Fruit fly (Drosophila melanogaster): Measurements from ENCODE around the gene muc.

muc gene

DNA sequence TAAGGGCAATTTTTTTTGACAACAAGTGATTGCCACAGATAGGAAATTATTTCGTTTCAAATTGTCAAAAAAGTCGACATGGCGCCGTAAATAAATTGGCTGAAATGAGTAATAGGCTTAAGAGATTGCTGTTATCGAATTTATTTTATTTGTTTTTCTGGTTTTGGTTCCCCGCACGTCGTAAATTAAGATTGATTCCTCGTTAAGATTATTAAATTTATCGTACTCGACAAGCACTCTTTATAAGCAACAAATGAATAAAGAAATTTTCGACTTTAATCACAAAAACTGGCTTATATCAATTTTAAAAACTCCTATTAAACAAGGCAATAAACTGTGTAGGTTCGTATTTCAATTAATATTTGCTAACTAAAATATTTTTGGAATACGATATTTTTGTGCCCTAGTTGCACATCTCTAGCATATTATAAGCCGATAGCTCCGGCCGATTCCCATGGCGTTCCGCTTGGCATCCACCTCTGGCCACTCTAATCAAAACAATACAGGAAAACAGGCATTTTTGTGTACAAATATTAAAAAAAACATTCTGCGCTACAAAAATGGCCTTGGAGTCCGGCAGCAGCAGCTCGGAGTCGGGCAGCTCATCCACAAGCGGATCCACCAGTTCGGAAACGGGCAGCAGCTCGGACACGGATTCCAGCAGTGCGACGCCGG is 14.6 kb upstream of the muc start, which contains the start of gene chm (continued):
- peak; percentile 48 for TF ChIP-seq lilli (GFP tag; optimal IDR thresholded peaks at IDR 0.05)
- TF ChIP-seq CG17186 (GFP tag; optimal IDR thresholded peaks at IDR 0.05): peak; percentile 14
- TF ChIP-seq CG17361 (GFP tag; IDR thresholded peaks at IDR 0.05): 0 out of 3 replicates have a peak, but pooled peaks have one; percentile 34
- no peak for TF ChIP-seq exex (tag; optimal IDR thresholded peaks at IDR 0.05)
- no peak for TF ChIP-seq Drgx (GFP tag; IDR thresholded peaks at IDR 0.05)
- TF ChIP-seq Scr (GFP tag; IDR thresholded peaks at IDR 0.05; ENCODE audit: partially characterized antibody): peak; percentile 88
- TF ChIP-seq sima (GFP tag; optimal IDR thresholded peaks at IDR 0.05): no peak
- no peak for TF ChIP-seq CG7271 (tag; optimal IDR thresholded peaks at IDR 0.05)
- TF ChIP-seq CG3847 (GFP tag; IDR thresholded peaks at IDR 0.05): peak; percentile 76
- TF ChIP-seq Poxn (GFP tag; IDR thresholded peaks at IDR 0.05): no peak
- TF ChIP-seq tna (GFP tag; IDR thresholded peaks at IDR 0.05; ENCODE audit: partially characterized antibody): peak; percentile 64
- 0 out of 2 replicates have a peak, but pooled peaks have one; percentile 42 for TF ChIP-seq al (GFP tag; IDR thresholded peaks at IDR 0.05)
- peak; percentile 47 for TF ChIP-seq HmgD (GFP tag; optimal IDR thresholded peaks at IDR 0.05)
- TF ChIP-seq E2f2 (GFP tag; IDR thresholded peaks at IDR 0.05): peak; percentile 54
- no peak for TF ChIP-seq croc (GFP tag; conservative IDR thresholded peaks at IDR 0.05)
- peak; percentile 91 for TF ChIP-seq Doc3 (GFP tag; IDR thresholded peaks at IDR 0.05; ENCODE audit: partially characterized antibody)
- TF ChIP-seq crol (GFP tag; IDR thresholded peaks at IDR 0.05): no peak
- no peak for TF ChIP-seq CG11398 (GFP tag; optimal IDR thresholded peaks at IDR 0.05)
- TF ChIP-seq Nf-YC (tag; optimal IDR thresholded peaks at IDR 0.05): peak; percentile 26
- no peak; the same call in none of the 2 replicates for TF ChIP-seq sisA (GFP tag; IDR thresholded peaks at IDR 0.05)
- no peak for TF ChIP-seq fru (optimal IDR thresholded peaks at IDR 0.05)
- peak; percentile 67 for TF ChIP-seq slbo (GFP tag; IDR thresholded peaks at IDR 0.05)
- no peak for TF ChIP-seq ssp (GFP tag; IDR thresholded peaks at IDR 0.05)

dm6 chr2L:7418148-7418988 is 8.3 kb upstream of the muc start:
- TF ChIP-seq hkb (optimal IDR thresholded peaks at IDR 0.05): no peak
- TF ChIP-seq hkb (GFP tag; IDR thresholded peaks at IDR 0.05): no peak
- no peak for TF ChIP-seq phol (tag; optimal IDR thresholded peaks at IDR 0.05)
- TF ChIP-seq BEAF-32 (GFP tag; optimal IDR thresholded peaks at IDR 0.05): no peak
- no peak for TF ChIP-seq Dp (GFP tag; optimal IDR thresholded peaks at IDR 0.05)
- no peak for TF ChIP-seq Bdp1 (GFP tag; optimal IDR thresholded peaks at IDR 0.05)
- TF ChIP-seq wor (GFP tag; IDR thresholded peaks at IDR 0.05): no peak
- TF ChIP-seq CG34422 (GFP tag; IDR thresholded peaks at IDR 0.05): peak; percentile 82; the same call in 1 of the 3 replicates
- TF ChIP-seq CG16815 (GFP tag; optimal IDR thresholded peaks at IDR 0.05): no peak
- TF ChIP-seq CG15073 (GFP tag; optimal IDR thresholded peaks at IDR 0.05): no peak
- no peak for TF ChIP-seq CG14710 (tag; optimal IDR thresholded peaks at IDR 0.05)
- TF ChIP-seq E2f2 (GFP tag; IDR thresholded peaks at IDR 0.05): no peak
- TF ChIP-seq ftz-f1 (GFP tag; optimal IDR thresholded peaks at IDR 0.05): peak; percentile 87
- TF ChIP-seq ewg (GFP tag; optimal IDR thresholded peaks at IDR 0.05): no peak
- no peak for TF ChIP-seq Doc3 (GFP tag; IDR thresholded peaks at IDR 0.05; ENCODE audit: partially characterized antibody)
- no peak for TF ChIP-seq ara (GFP tag; IDR thresholded peaks at IDR 0.05)
- TF ChIP-seq CG6765 (GFP tag; optimal IDR thresholded peaks at IDR 0.05): no peak
- no peak for TF ChIP-seq Hr39 (optimal IDR thresholded peaks at IDR 0.05)
- TF ChIP-seq mam (GFP tag; optimal IDR thresholded peaks at IDR 0.05): no peak
- no peak for TF ChIP-seq ERR (GFP tag; optimal IDR thresholded peaks at IDR 0.05)
- TF ChIP-seq insv (GFP tag; optimal IDR thresholded peaks at IDR 0.05): no peak
- TF ChIP-seq ato (GFP tag; IDR thresholded peaks at IDR 0.05; ENCODE audit: partially characterized antibody): no peak
- no peak for TF ChIP-seq CG5953 (GFP tag; IDR thresholded peaks at IDR 0.05)
- no peak for TF ChIP-seq CG7271 (tag; optimal IDR thresholded peaks at IDR 0.05)
- TF ChIP-seq Neu2 (GFP tag; optimal IDR thresholded peaks at IDR 0.05; ENCODE audit: borderline replicate concordance): no peak
- peak; percentile 84 for TF ChIP-seq crol (GFP tag; IDR thresholded peaks at IDR 0.05)
- TF ChIP-seq Adf1 (GFP tag; IDR thresholded peaks at IDR 0.05): peak; percentile 88
- peak; percentile 53; the same call in 1 of the 4 replicates for TF ChIP-seq chinmo (GFP tag; IDR thresholded peaks at IDR 0.05; ENCODE audit: partially characterized antibody)
- no peak for TF ChIP-seq CG9437 (GFP tag; optimal IDR thresholded peaks at IDR 0.05)

Data from whole organism, embryonic.